Worm (Caenorhabditis elegans) whole organism, L1 larva: ENCODE measurements around the gene C33H5.2.

Experiments used
- C16A3.4 ChIP-seq: fragments of 150-350 bp; optimal IDR thresholded peaks from 2 replicates; lab custom pipeline; 2014; ENCODE audit warnings: missing biosample characterization, missing genetic modification characterization
- C34B4.2 ChIP-seq: sonication (generic microtip); optimal IDR thresholded peaks from 2 replicates; lab custom pipeline; 2017; ENCODE audit warnings: mild to moderate bottlenecking, missing genetic modification characterization, missing compliant biosample characterization
- Y116A8C.19 ChIP-seq: sonication (generic microtip); optimal IDR thresholded peaks from 2 replicates; lab custom pipeline; 2016; ENCODE audit warnings: missing compliant biosample characterization, missing genetic modification characterization, borderline replicate concordance
- blmp-1 ChIP-seq: fragments of 150-350 bp; optimal IDR thresholded peaks from 2 replicates; lab custom pipeline; 2014; ENCODE audit warnings: missing biosample characterization, missing genetic modification characterization
- ceh-8 ChIP-seq: fragments of 200-800 bp; sonication (Bioruptor generic); optimal IDR thresholded peaks from 2 replicates; lab custom pipeline; 2018; ENCODE audit warnings: mild to moderate bottlenecking, missing genetic modification characterization, moderate library complexity, missing compliant biosample characterization
- ceh-88 ChIP-seq: fragments of 200-800 bp; sonication (Bioruptor generic); IDR thresholded peaks from 2 replicates; pipeline ENCODE4 v1.3.6; 2022; ENCODE audit warnings: missing genetic modification characterization, missing compliant biosample characterization
- dsc-1 ChIP-seq: sonication (generic microtip); optimal IDR thresholded peaks from 2 replicates; lab custom pipeline; 2016; ENCODE audit warnings: mild to moderate bottlenecking, missing genetic modification characterization, missing compliant biosample characterization
- efl-1 ChIP-seq, 4 experiments: fragments of 150-350 bp; optimal IDR thresholded peaks in 3 of 4; peaks in 1 of 4; 1 replicate in 1 of 4; 2 replicates in 3 of 4; lab custom pipeline; 2014; ENCODE audit warnings: missing biosample characterization in 2 of 4, missing genetic modification characterization in 2 of 4, missing genetic modification reagents in 2 of 4
- efl-3 ChIP-seq: fragments of 200-800 bp; sonication (Bioruptor generic); optimal IDR thresholded peaks from 2 replicates; lab custom pipeline; 2018; ENCODE audit warnings: mild to moderate bottlenecking, missing genetic modification characterization, missing compliant biosample characterization
- egl-13 ChIP-seq: sonication (generic microtip); optimal IDR thresholded peaks from 2 replicates; lab custom pipeline; 2016; ENCODE audit warnings: missing genotype, missing genetic modification reagents, missing genetic modification characterization, missing compliant biosample characterization
- elt-2 ChIP-seq: sonication (generic microtip); optimal IDR thresholded peaks from 2 replicates; lab custom pipeline; 2016; ENCODE audit warnings: missing genetic modification characterization, mild to moderate bottlenecking, inconsistent platforms, missing compliant biosample characterization, missing genetic modification reagents
- fkh-4 ChIP-seq: sonication (generic microtip); optimal IDR thresholded peaks from 2 replicates; lab custom pipeline; 2016; ENCODE audit warnings: missing compliant biosample characterization, missing genetic modification characterization, borderline replicate concordance
- fkh-8 ChIP-seq: sonication (generic microtip); optimal IDR thresholded peaks from 2 replicates; lab custom pipeline; 2016; ENCODE audit warnings: mild to moderate bottlenecking, missing genetic modification characterization, missing compliant biosample characterization
- fos-1 ChIP-seq: fragments of 150-350 bp; optimal IDR thresholded peaks from 2 replicates; lab custom pipeline; 2014; ENCODE audit warnings: missing biosample characterization, missing genetic modification characterization
- grh-1 ChIP-seq: fragments of 200-800 bp; sonication (Bioruptor generic); IDR thresholded peaks from 2 replicates; pipeline ENCODE4 v1.3.6; 2022; ENCODE audit warnings: missing genetic modification reagents, missing genetic modification characterization, missing compliant biosample characterization
- hlh-17 ChIP-seq: fragments of 200-800 bp; sonication (Bioruptor generic); optimal IDR thresholded peaks from 2 replicates; lab custom pipeline; 2018; ENCODE audit warnings: missing genetic modification characterization, mild to moderate bottlenecking, missing compliant biosample characterization, moderate library complexity, borderline replicate concordance
- hpl-2 ChIP-seq: fragments of 150-350 bp; optimal IDR thresholded peaks from 2 replicates; lab custom pipeline; 2014; ENCODE audit warnings: missing biosample characterization, missing genetic modification reagents, missing genetic modification characterization
- lin-14 ChIP-seq: fragments of 200-800 bp; sonication (Bioruptor generic); optimal IDR thresholded peaks from 2 replicates; lab custom pipeline; 2018; ENCODE audit warnings: mild to moderate bottlenecking, missing genetic modification characterization, moderate library complexity, missing compliant biosample characterization
- lir-3 ChIP-seq: sonication (generic microtip); optimal IDR thresholded peaks from 2 replicates; lab custom pipeline; 2016; ENCODE audit warnings: mild to moderate bottlenecking, missing genetic modification characterization, moderate library complexity, missing compliant biosample characterization; ENCODE audit not compliant: poor library complexity
- lsy-2 ChIP-seq, 2 experiments: fragments of 150-350 bp; optimal IDR thresholded peaks; 2 replicates each; lab custom pipeline; 2014; ENCODE audit warnings: missing biosample characterization in 2 of 2, missing genetic modification characterization in 2 of 2
- mep-1 ChIP-seq: fragments of 150-350 bp; optimal IDR thresholded peaks from 2 replicates; lab custom pipeline; 2014; ENCODE audit warnings: missing biosample characterization, missing genetic modification characterization
- nhr-19 ChIP-seq: fragments of 200-800 bp; sonication (Bioruptor generic); conservative IDR thresholded peaks from 2 replicates; pipeline ENCODE4 v1.3.6; 2022; ENCODE audit warnings: missing genetic modification characterization, missing compliant biosample characterization
- nhr-20 ChIP-seq: sonication (generic microtip); optimal IDR thresholded peaks from 2 replicates; lab custom pipeline; 2016; ENCODE audit warnings: mild to moderate bottlenecking, missing genetic modification characterization, missing compliant biosample characterization
- nhr-28 ChIP-seq: fragments of 150-350 bp; optimal IDR thresholded peaks from 2 replicates; lab custom pipeline; 2014; ENCODE audit warnings: missing biosample characterization, missing genetic modification characterization
- nhr-47 ChIP-seq: sonication (generic microtip); optimal IDR thresholded peaks from 2 replicates; lab custom pipeline; 2016; ENCODE audit warnings: mild to moderate bottlenecking, missing genetic modification characterization, moderate library complexity, missing compliant biosample characterization
- nhr-71 ChIP-seq: sonication (generic microtip); optimal IDR thresholded peaks from 2 replicates; lab custom pipeline; 2016; ENCODE audit warnings: mild to moderate bottlenecking, missing genetic modification characterization, moderate library complexity, missing compliant biosample characterization
- nhr-84 ChIP-seq: sonication (generic microtip); optimal IDR thresholded peaks from 2 replicates; lab custom pipeline; 2017; ENCODE audit warnings: missing biosample characterization, missing genetic modification characterization
- pag-3 ChIP-seq: sonication (generic microtip); optimal IDR thresholded peaks from 2 replicates; lab custom pipeline; 2017; ENCODE audit warnings: missing genetic modification characterization, mild to moderate bottlenecking, missing compliant biosample characterization, antibody characterized with exemption, borderline replicate concordance; ENCODE audit not compliant: insufficient read depth
- pqm-1 ChIP-seq: sonication (generic microtip); optimal IDR thresholded peaks from 3 replicates; lab custom pipeline; 2017; ENCODE audit warnings: missing biosample characterization, missing genetic modification characterization
- snpc-4 ChIP-seq: fragments of 150-350 bp; optimal IDR thresholded peaks from 2 replicates; lab custom pipeline; 2014; ENCODE audit warnings: missing biosample characterization, missing genetic modification characterization
- swsn-7 ChIP-seq: sonication (generic microtip); optimal IDR thresholded peaks from 2 replicates; lab custom pipeline; 2016; ENCODE audit warnings: missing genetic modification characterization, missing compliant biosample characterization
- tlp-1 ChIP-seq: fragments of 150-350 bp; optimal IDR thresholded peaks from 2 replicates; lab custom pipeline; 2014; ENCODE audit warnings: missing biosample characterization, missing genetic modification characterization
- unc-130 ChIP-seq: fragments of 150-350 bp; optimal IDR thresholded peaks from 2 replicates; lab custom pipeline; 2017; ENCODE audit warnings: missing biosample characterization, missing genetic modification characterization, inconsistent platforms
- unc-62 ChIP-seq: fragments of 150-350 bp; optimal IDR thresholded peaks from 2 replicates; lab custom pipeline; 2014; ENCODE audit warnings: missing biosample characterization, missing genetic modification reagents, missing genetic modification characterization
- unc-86 ChIP-seq: sonication (generic microtip); optimal IDR thresholded peaks from 2 replicates; lab custom pipeline; 2016; ENCODE audit warnings: missing genetic modification characterization, missing compliant biosample characterization
- unc-98 ChIP-seq: fragments of 200-800 bp; sonication (Bioruptor generic); IDR thresholded peaks from 2 replicates; pipeline ENCODE4 v1.3.6; 2022; ENCODE audit warnings: missing genetic modification characterization, missing compliant biosample characterization
- xbp-1 ChIP-seq: sonication (generic microtip); optimal IDR thresholded peaks from 2 replicates; lab custom pipeline; 2016; ENCODE audit warnings: missing genetic modification characterization, missing compliant biosample characterization
- zip-4 ChIP-seq: fragments of 200-800 bp; sonication (Bioruptor generic); optimal IDR thresholded peaks from 2 replicates; lab custom pipeline; 2018; ENCODE audit warnings: mild to moderate bottlenecking, missing genetic modification characterization, moderate library complexity, missing compliant biosample characterization

The C33H5.2 gene

DNA sequence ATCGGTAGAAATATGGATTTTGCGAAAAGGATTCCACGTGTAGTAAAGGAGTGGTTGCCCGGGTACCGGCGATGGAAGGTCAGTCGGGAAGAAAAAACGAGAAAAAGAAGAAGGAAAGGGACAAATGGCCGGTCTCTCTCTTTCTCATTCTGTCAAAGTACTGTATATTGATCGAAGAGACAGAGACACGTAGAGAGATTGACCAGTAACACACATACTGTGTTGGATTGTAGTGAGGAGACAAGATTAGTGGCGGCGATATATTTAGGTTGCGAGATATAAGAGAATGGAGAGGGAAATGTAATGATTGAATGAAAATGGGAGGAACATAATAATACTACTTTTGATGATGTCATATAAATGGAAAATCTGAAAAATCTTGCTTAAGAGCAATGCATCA, 31.2 kb downstream of the C33H5.2 start (continued):
- peak; percentile 27; the same call in 1 of the 2 replicates for TF ChIP-seq grh-1 (GFP tag; lab: Robert Waterston, UW)
- TF ChIP-seq pqm-1 = no peak
- no peak for TF ChIP-seq hpl-2
- TF ChIP-seq lin-14 (GFP tag; lab: Kevin White, UChicago) = peak; percentile 54

ce11 chrIV:7836491-7836890, 31.7 kb downstream of the C33H5.2 start:
- TF ChIP-seq nhr-20 = no peak
- peak; percentile 79 for TF ChIP-seq blmp-1 (tag; lab: Kevin White, UChicago)
- TF ChIP-seq fkh-8 (tag; lab: Kevin White, UChicago) = no peak
- TF ChIP-seq unc-130 (tag; lab: Kevin White, UChicago) = no peak
- no peak for TF ChIP-seq efl-1 (optimal IDR thresholded peaks at IDR 0.05; lab: Kevin White, UChicago)
- peak in 1 of 2 experiments; percentile 51 for TF ChIP-seq efl-1 (GFP tag; optimal IDR thresholded peaks at IDR 0.05 in 1 of 2; lab: Kevin White, UChicago)
- no peak for TF ChIP-seq pag-3 (tag; lab: Kevin White, UChicago)
- TF ChIP-seq C16A3.4 (tag; lab: Kevin White, UChicago) = no peak
- no peak for TF ChIP-seq dsc-1 (tag; lab: Kevin White, UChicago)
- no peak for TF ChIP-seq C34B4.2 (tag; lab: Kevin White, UChicago)
- no peak for TF ChIP-seq swsn-7 (tag; lab: Kevin White, UChicago)
- TF ChIP-seq grh-1 (GFP tag; lab: Robert Waterston, UW) = peak; percentile 51; the same call in 1 of the 2 replicates
- TF ChIP-seq nhr-28 (tag; lab: Kevin White, UChicago) = no peak
- TF ChIP-seq tlp-1 (tag; lab: Kevin White, UChicago) = no peak

DNA sequence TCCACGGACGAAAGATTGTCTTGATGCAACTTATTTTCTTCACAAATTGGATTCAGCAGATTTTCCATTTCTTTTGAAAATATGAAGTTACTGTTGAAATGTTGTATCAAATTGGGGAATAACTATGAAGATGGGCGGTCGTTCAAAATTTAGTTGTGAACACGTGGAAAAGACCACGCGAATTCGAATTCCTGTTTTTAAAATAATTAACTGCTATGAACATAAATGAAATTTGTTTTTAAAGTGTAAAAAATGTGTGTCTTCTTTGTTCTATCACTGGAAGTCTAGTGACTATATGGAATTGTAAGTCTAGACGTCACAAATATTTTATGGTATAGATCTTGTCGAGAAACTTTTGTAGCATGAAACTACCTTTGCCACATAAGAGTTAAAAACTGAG, 33.6 kb downstream of the C33H5.2 start, which contains the start of gene C06A6.7:
C06A6.7 (minus strand) TSS at position 101 of the 400 bp plus-strand sequence.
- TF ChIP-seq nhr-28 (tag; lab: Kevin White, UChicago) (no peak), unc-98 (no peak), elt-2 (tag; lab: Kevin White, UChicago) (no peak)
- TF ChIP-seq, all 84 proteins: peak for 0

DNA sequence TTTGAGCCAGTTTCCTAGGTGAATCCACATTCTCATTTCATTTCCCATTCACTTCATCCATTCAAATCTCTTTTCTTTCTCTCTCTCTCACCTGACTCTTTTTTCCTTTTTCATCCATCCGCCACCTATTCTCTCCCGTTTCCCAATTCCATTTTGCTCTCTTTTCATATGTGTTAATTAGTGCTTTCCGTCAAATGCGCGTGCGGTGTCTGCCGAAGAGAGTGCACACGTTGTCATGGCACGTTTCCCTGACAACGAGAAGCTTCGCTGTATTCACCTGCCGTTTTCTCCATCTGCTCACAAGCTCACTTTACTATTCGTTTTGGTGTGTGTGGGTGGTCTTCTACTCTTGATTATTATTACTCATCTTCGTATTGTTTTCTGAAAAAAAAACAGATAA, 35.1 kb downstream of the C33H5.2 start:
- TF ChIP-seq dsc-1 (tag; lab: Kevin White, UChicago) (peak; percentile 73), mep-1 (tag; lab: Kevin White, UChicago) (no peak), elt-2 (tag; lab: Kevin White, UChicago) (no peak), Y116A8C.19 (tag; lab: Kevin White, UChicago) (no peak), unc-62 (GFP tag; lab: Kevin White, UChicago) (no peak), fkh-8 (tag; lab: Kevin White, UChicago) (peak; percentile 92), pqm-1 (no peak), unc-86 (tag; lab: Kevin White, UChicago) (peak; percentile 19), ceh-88 (GFP tag; lab: Robert Waterston, UW) (no peak), zip-4 (GFP tag; lab: Kevin White, UChicago) (no peak), lir-3 (tag; lab: Kevin White, UChicago) (no peak), blmp-1 (tag; lab: Kevin White, UChicago) (no peak), efl-1 (optimal IDR thresholded peaks at IDR 0.05; lab: Kevin White, UChicago) (no peak), efl-1 (GFP tag; optimal IDR thresholded peaks at IDR 0.05 in 1 of 2; lab: Kevin White, UChicago) (peak in 1 of 2 experiments; percentile 82), nhr-19 (GFP tag; lab: Robert Waterston, UW) (no peak), xbp-1 (tag; lab: Kevin White, UChicago) (no peak), fkh-4 (tag; lab: Kevin White, UChicago) (no peak), hlh-17 (GFP tag; lab: Kevin White, UChicago) (no peak), nhr-47 (tag; lab: Kevin White, UChicago) (peak; percentile 45), unc-98 (no peak), fos-1 (tag; lab: Kevin White, UChicago) (no peak), unc-130 (tag; lab: Kevin White, UChicago) (no peak), snpc-4 (tag; lab: Kevin White, UChicago) (no peak), nhr-84 (tag; lab: Kevin White, UChicago) (no peak), nhr-71 (peak; percentile 34), lin-14 (GFP tag; lab: Kevin White, UChicago) (peak; percentile 33), nhr-20 (peak; percentile 10), egl-13 (tag; lab: Kevin White, UChicago) (peak; percentile 20), lsy-2 (tag; optimal IDR thresholded peaks at IDR 0.05; lab: Kevin White, UChicago) (peak in 1 of 2 experiments; percentile 4), ceh-8 (GFP tag; lab: Kevin White, UChicago) (no peak), swsn-7 (tag; lab: Kevin White, UChicago) (peak; percentile 6), efl-3 (no peak)
